Worm (Caenorhabditis elegans): Measurements from ENCODE around the gene pxd-1.

DNA sequence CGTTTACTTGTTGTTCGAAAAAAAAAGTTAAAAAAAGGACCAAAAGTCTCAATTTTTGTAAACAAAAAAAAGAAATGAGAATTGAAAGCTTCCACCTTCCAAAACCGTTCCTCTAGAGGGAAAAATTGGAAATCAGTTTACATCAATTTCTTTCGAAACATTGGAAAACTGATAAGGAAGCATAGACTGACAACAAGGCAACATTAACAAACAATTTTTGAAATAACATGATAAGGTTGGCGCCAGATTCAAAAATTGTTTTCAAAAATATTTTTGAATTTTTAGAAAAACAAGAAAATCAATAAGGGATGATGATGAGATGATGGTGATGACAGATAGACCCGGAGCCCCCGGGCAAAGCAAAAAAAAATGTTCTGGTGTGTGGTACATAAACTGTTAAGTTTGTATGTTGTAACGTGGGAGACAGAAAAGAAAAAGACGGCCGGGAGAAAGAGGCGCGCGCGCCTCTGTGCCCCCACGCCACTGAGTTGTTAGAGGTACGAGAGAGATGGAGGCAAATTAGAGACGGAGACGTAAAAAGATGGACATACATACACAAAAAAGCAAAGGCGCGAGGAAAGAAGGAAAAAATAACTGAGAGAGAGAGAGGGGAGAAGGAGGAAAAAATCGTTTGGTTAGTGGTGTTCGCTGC, 25.8 kb upstream of the pxd-1 start:
- TF ChIP-seq nhr-77 (tag; optimal IDR thresholded peaks at IDR 0.05) (no peak), ceh-82 (tag; optimal IDR thresholded peaks at IDR 0.05) (no peak), pqm-1 (tag; optimal IDR thresholded peaks at IDR 0.05) (peak; percentile 58), fkh-10 (GFP tag; optimal IDR thresholded peaks at IDR 0.05) (peak; percentile 41), skn-1 (tag; optimal IDR thresholded peaks at IDR 0.05) (no peak), unc-62 (GFP tag; optimal IDR thresholded peaks at IDR 0.05 in 1 of 2) (peak in 1 of 2 experiments; percentile 44), unc-62 (tag; optimal IDR thresholded peaks at IDR 0.05) (no peak), snpc-4 (tag; optimal IDR thresholded peaks at IDR 0.05) (no peak), mdl-1 (tag; optimal IDR thresholded peaks at IDR 0.05) (peak; percentile 13 to 83), ces-1 (GFP tag; optimal IDR thresholded peaks at IDR 0.05) (no peak)
